Fruit fly (Drosophila melanogaster): ENCODE data around the gene CG6885.

CG6885 gene

DNA sequence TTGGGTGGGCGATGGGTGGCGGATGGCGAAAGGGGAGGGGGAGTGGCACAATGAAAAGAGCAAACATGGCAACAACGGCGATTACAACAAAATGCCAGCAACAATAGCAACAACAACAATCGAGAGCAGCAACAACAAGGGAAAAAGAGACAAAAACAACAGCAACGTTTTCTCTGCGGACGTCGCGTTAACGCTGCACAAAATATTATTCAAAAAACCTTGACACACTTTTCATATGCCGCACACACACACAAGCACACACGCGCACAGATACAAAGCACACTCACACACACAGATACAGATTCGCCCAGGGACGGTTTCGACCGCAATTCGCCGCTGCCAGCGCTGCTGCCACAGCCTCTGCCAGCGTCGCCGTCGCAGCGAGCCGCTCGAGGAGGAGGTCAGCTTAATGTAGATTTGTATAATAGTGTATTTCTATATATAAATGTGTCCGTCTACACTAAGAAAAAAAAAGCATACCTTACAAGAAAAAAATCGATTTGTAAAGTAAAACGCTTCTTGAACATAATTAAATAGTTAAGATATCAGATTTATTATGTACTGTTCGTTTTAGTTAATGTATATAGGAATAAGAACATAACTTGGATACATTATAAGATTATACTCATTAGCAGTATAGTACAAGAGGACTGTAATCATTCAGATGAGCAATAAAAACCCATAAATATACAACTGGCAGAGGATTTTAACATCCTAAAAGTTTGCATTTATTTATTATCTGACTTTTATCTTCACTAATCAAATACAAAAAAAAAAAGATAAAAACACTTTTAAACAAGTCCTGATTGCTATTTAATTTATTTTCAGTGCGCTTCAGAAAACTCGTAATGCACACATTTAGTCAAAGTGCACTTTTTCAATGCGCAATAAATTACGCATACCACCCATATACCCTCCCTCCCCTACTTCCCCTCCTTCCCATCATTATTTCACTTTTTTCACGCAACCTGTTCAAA lies 37.7 kb downstream of the CG6885 start (continued):
- no peak for TF ChIP-seq prd (optimal IDR thresholded peaks at IDR 0.05)
- peak; percentile 39; the same call in 1 of the 3 replicates for TF ChIP-seq prd (GFP tag; IDR thresholded peaks at IDR 0.05)
- no peak for TF ChIP-seq fd64A (GFP tag; optimal IDR thresholded peaks at IDR 0.05)
- TF ChIP-seq kay (GFP tag; optimal IDR thresholded peaks at IDR 0.05) = no peak
- peak; percentile 44; the same call in 1 of the 2 replicates for TF ChIP-seq CG32767 (GFP tag; IDR thresholded peaks at IDR 0.05)
- peak; percentile 42 for TF ChIP-seq tap (tag; optimal IDR thresholded peaks at IDR 0.05)
- TF ChIP-seq CG17359 (tag; optimal IDR thresholded peaks at IDR 0.05) = peak; percentile 74
- TF ChIP-seq CG3281 (GFP tag; optimal IDR thresholded peaks at IDR 0.05) = peak; percentile 4
- TF ChIP-seq CG7839 (tag; optimal IDR thresholded peaks at IDR 0.05) = peak; percentile 78
- TF ChIP-seq sob (GFP tag; IDR thresholded peaks at IDR 0.05) = peak; percentile 41; the same call in 1 of the 2 replicates
- TF ChIP-seq lilli (GFP tag; optimal IDR thresholded peaks at IDR 0.05) = peak; percentile 31
- peak; percentile 6 for TF ChIP-seq trh (GFP tag; optimal IDR thresholded peaks at IDR 0.05)
- TF ChIP-seq otp (GFP tag; IDR thresholded peaks at IDR 0.05) = peak; percentile 64; the same call in 2 of the 3 replicates
- peak; percentile 24 for TF ChIP-seq caup (GFP tag; optimal IDR thresholded peaks at IDR 0.05; ENCODE audit: severe bottlenecking)
- peak; percentile 22 for TF ChIP-seq CG10147 (GFP tag; optimal IDR thresholded peaks at IDR 0.05)
- TF ChIP-seq CG7556 (GFP tag; optimal IDR thresholded peaks at IDR 0.05) = peak; percentile 70
- TF ChIP-seq CG8388 (GFP tag; optimal IDR thresholded peaks at IDR 0.05) = no peak
- TF ChIP-seq ci (GFP tag; IDR thresholded peaks at IDR 0.05) = peak; percentile 52; the same call in 1 of the 3 replicates
- TF ChIP-seq Pdp1 (GFP tag; optimal IDR thresholded peaks at IDR 0.05) = peak; percentile 28 to 53
- TF ChIP-seq CG1603 (tag; optimal IDR thresholded peaks at IDR 0.05) = peak; percentile 18
- peak; percentile 53; the same call in 1 of the 2 replicates for TF ChIP-seq Nf-YA (GFP tag; IDR thresholded peaks at IDR 0.05)
- peak; percentile 19 for TF ChIP-seq CG9817 (tag; optimal IDR thresholded peaks at IDR 0.05)
- TF ChIP-seq crol (GFP tag; IDR thresholded peaks at IDR 0.05) = peak; percentile 87
- peak; percentile 23 for TF ChIP-seq Atf-2 (GFP tag; optimal IDR thresholded peaks at IDR 0.05)
- TF ChIP-seq CG6272 (GFP tag; IDR thresholded peaks at IDR 0.05) = peak; percentile 22; the same call in 1 of the 2 replicates
- peak; percentile 98 for TF ChIP-seq Adf1 (GFP tag; IDR thresholded peaks at IDR 0.05)
- no peak for TF ChIP-seq Hr39 (optimal IDR thresholded peaks at IDR 0.05)
- peak; percentile 83 for TF ChIP-seq Sox100B (GFP tag; optimal IDR thresholded peaks at IDR 0.05)
- TF ChIP-seq CTCF (GFP tag; optimal IDR thresholded peaks at IDR 0.05) = no peak
- TF ChIP-seq pb (GFP tag; optimal IDR thresholded peaks at IDR 0.05) = no peak
- TF ChIP-seq CG3838 (GFP tag; optimal IDR thresholded peaks at IDR 0.05) = no peak
- TF ChIP-seq peb (GFP tag; IDR thresholded peaks at IDR 0.05) = peak; percentile 6; the same call in 1 of the 2 replicates
- TF ChIP-seq CG12391 (tag; optimal IDR thresholded peaks at IDR 0.05) = peak; percentile 67
- TF ChIP-seq D (optimal IDR thresholded peaks at IDR 0.05) = no peak
- TF ChIP-seq D (GFP tag; optimal IDR thresholded peaks at IDR 0.05) = no peak
- no peak for TF ChIP-seq CG15073 (GFP tag; optimal IDR thresholded peaks at IDR 0.05)
- peak; percentile 58 for TF ChIP-seq mirr (GFP tag; optimal IDR thresholded peaks at IDR 0.05)
- peak; percentile 6 for TF ChIP-seq CG8924 (tag; optimal IDR thresholded peaks at IDR 0.05)
- TF ChIP-seq CG4424 (GFP tag; optimal IDR thresholded peaks at IDR 0.05) = peak; percentile 46
- TF ChIP-seq sr (GFP tag; IDR thresholded peaks at IDR 0.05) = peak; percentile 45; the same call in 2 of the 3 replicates
- peak; percentile 1 for TF ChIP-seq eyg (GFP tag; optimal IDR thresholded peaks at IDR 0.05)
- peak; percentile 42 for TF ChIP-seq ATbp (GFP tag; optimal IDR thresholded peaks at IDR 0.05)
- TF ChIP-seq Aef1 (GFP tag; IDR thresholded peaks at IDR 0.05) = peak; percentile 65
- TF ChIP-seq wor (GFP tag; IDR thresholded peaks at IDR 0.05) = peak; percentile 57
- TF ChIP-seq CG3065 (GFP tag; optimal IDR thresholded peaks at IDR 0.05) = no peak
- TF ChIP-seq ftz-f1 (GFP tag; optimal IDR thresholded peaks at IDR 0.05) = peak; percentile 99
- TF ChIP-seq org-1 (GFP tag; optimal IDR thresholded peaks at IDR 0.05) = peak; percentile 32
- TF ChIP-seq H2.0 (GFP tag; IDR thresholded peaks at IDR 0.05) = peak; percentile 36; the same call in 1 of the 2 replicates
- peak; percentile 57 for TF ChIP-seq NfI (GFP tag; optimal IDR thresholded peaks at IDR 0.05)
- 0 out of 2 replicates have a peak, but pooled peaks have one; percentile 35 for TF ChIP-seq CG11247 (GFP tag; IDR thresholded peaks at IDR 0.05)

Data from whole organism, embryonic.